Worm (Caenorhabditis elegans): ENCODE data around the gene K08H10.6.
A peak's percentile ranks its signal among the peaks of the same experiment; 100 is the strongest.

Gene K08H10.6

ce11 chrV:9958654-9959053, 37.0 kb downstream of the K08H10.6 start:
- peak; percentile 71 for TF ChIP-seq rnt-1 (tag; optimal IDR thresholded peaks at IDR 0.05)
- TF ChIP-seq unc-3 (GFP tag; conservative IDR thresholded peaks at IDR 0.05): no peak
- TF ChIP-seq unc-3 (tag; optimal IDR thresholded peaks at IDR 0.05): no peak
- TF ChIP-seq hlh-15 (tag; optimal IDR thresholded peaks at IDR 0.05): no peak
- peak; percentile 1 for TF ChIP-seq nfya-1 (tag; optimal IDR thresholded peaks at IDR 0.05)
- TF ChIP-seq ets-4 (tag; optimal IDR thresholded peaks at IDR 0.05): no peak
- no peak for TF ChIP-seq F13H6.1 (tag; optimal IDR thresholded peaks at IDR 0.05)
- peak; percentile 87 for TF ChIP-seq unc-55 (GFP tag; optimal IDR thresholded peaks at IDR 0.05)
- no peak for TF ChIP-seq syd-9 (tag; optimal IDR thresholded peaks at IDR 0.05)
- TF ChIP-seq ceh-30 (tag; optimal IDR thresholded peaks at IDR 0.05): no peak
- TF ChIP-seq ceh-18 (tag; optimal IDR thresholded peaks at IDR 0.05): peak; percentile 84
- TF ChIP-seq hlh-13 (GFP tag; optimal IDR thresholded peaks at IDR 0.05): no peak

- no peak for TF ChIP-seq ceh-6 (GFP tag; optimal IDR thresholded peaks at IDR 0.05)
- TF ChIP-seq elt-4 (tag; optimal IDR thresholded peaks at IDR 0.05): no peak
- no peak for TF ChIP-seq lin-11 (tag; optimal IDR thresholded peaks at IDR 0.05)
- no peak for TF ChIP-seq hlh-8 (tag; optimal IDR thresholded peaks at IDR 0.05)
- no peak for TF ChIP-seq pag-3 (tag; optimal IDR thresholded peaks at IDR 0.05; ENCODE audit: borderline replicate concordance)
- no peak for TF ChIP-seq syd-9 (tag; optimal IDR thresholded peaks at IDR 0.05)
- no peak for TF ChIP-seq Y22D7AL.16 (tag; optimal IDR thresholded peaks at IDR 0.05)
Observed at ce11 chrV:9958231-9958630, 37.5 kb downstream of the K08H10.6 start, which contains the start of gene anmt-3. TSS of gene anmt-3 (minus strand) at chrV:9958331.

- TF ChIP-seq che-1 (tag; optimal IDR thresholded peaks at IDR 0.05) (no peak), pha-2 (tag; optimal IDR thresholded peaks at IDR 0.05) (no peak), fkh-6 (tag; optimal IDR thresholded peaks at IDR 0.05) (no peak), hlh-6 (tag; optimal IDR thresholded peaks at IDR 0.05) (no peak), ceh-24 (tag; optimal IDR thresholded peaks at IDR 0.05) (no peak), unc-3 (GFP tag; conservative IDR thresholded peaks at IDR 0.05) (no peak), unc-3 (tag; optimal IDR thresholded peaks at IDR 0.05) (no peak), hlh-8 (tag; optimal IDR thresholded peaks at IDR 0.05) (no peak), elt-4 (tag; optimal IDR thresholded peaks at IDR 0.05) (no peak), pros-1 (tag; optimal IDR thresholded peaks at IDR 0.05) (no peak), nhr-232 (tag; optimal IDR thresholded peaks at IDR 0.05) (no peak)
Observed at ce11 chrV:9952396-9952795, 43.3 kb downstream of the K08H10.6 start, which contains the start of gene mam-5. TSS of gene mam-5 (plus strand) at chrV:9952699.

- TF ChIP-seq gmeb-2 (tag; optimal IDR thresholded peaks at IDR 0.05): no peak
- no peak for TF ChIP-seq ceh-45 (GFP tag; IDR thresholded peaks at IDR 0.05)
- TF ChIP-seq ceh-14 (tag; optimal IDR thresholded peaks at IDR 0.05): no peak
- TF ChIP-seq ttx-3 (tag; optimal IDR thresholded peaks at IDR 0.05): no peak
- TF ChIP-seq ceh-31 (tag; optimal IDR thresholded peaks at IDR 0.05): no peak
- TF ChIP-seq hlh-6 (tag; optimal IDR thresholded peaks at IDR 0.05): no peak
- TF ChIP-seq fkh-6 (tag; optimal IDR thresholded peaks at IDR 0.05): no peak
- TF ChIP-seq sox-2 (GFP tag; IDR thresholded peaks at IDR 0.05): no peak
- no peak for TF ChIP-seq ahr-1 (tag; optimal IDR thresholded peaks at IDR 0.05)
Observed at ce11 chrV:9950861-9951260, 44.8 kb downstream of the K08H10.6 start, which contains the start of gene ttr-46. TSS of gene ttr-46 (plus strand) at chrV:9951233.

ce11 chrV:9948840-9949239, 46.9 kb downstream of the K08H10.6 start, which contains the start of gene nlp-58:
TSS of gene nlp-58 (minus strand) at chrV:9948940.
- TF ChIP-seq ztf-16 (tag; optimal IDR thresholded peaks at IDR 0.05): no peak
- TF ChIP-seq ttx-3 (tag; optimal IDR thresholded peaks at IDR 0.05): no peak
- TF ChIP-seq rnt-1 (tag; optimal IDR thresholded peaks at IDR 0.05): no peak
- no peak for TF ChIP-seq hlh-30 (tag; optimal IDR thresholded peaks at IDR 0.05; ENCODE audit: insufficient read depth)
- TF ChIP-seq K02D7.2 (tag; optimal IDR thresholded peaks at IDR 0.05): no peak
- no peak for TF ChIP-seq unc-86 (tag; optimal IDR thresholded peaks at IDR 0.05)
- no peak for TF ChIP-seq ceh-18 (tag; optimal IDR thresholded peaks at IDR 0.05)
- no peak for TF ChIP-seq hlh-13 (GFP tag; optimal IDR thresholded peaks at IDR 0.05)

Measured in whole organism, late embryonic.